Worm (Caenorhabditis elegans) whole organism, young adult: ENCODE measurements around the gene C46C2.7.

Source experiments
- B0261.1 ChIP-seq: sonication (generic microtip); optimal IDR thresholded peaks from 2 replicates; lab custom pipeline; 2016; ENCODE audit warnings: mild to moderate bottlenecking, missing genetic modification characterization, moderate library complexity, missing compliant biosample characterization
- B0336.3 ChIP-seq: fragments of 200-800 bp; sonication (Bioruptor generic); IDR thresholded peaks from 2 replicates; pipeline ENCODE4 v1.3.6; 2022; ENCODE audit warnings: missing genetic modification characterization, missing compliant biosample characterization
- F49E8.2 ChIP-seq: sonication (generic microtip); optimal IDR thresholded peaks from 3 replicates; lab custom pipeline; 2017; ENCODE audit warnings: missing genetic modification characterization, mild to moderate bottlenecking, missing compliant biosample characterization, antibody characterized with exemption, moderate library complexity; ENCODE audit not compliant: insufficient read depth
- F52B5.7 ChIP-seq: sonication (generic microtip); optimal IDR thresholded peaks from 2 replicates; lab custom pipeline; 2016; ENCODE audit warnings: mild to moderate bottlenecking, missing genetic modification characterization, missing compliant biosample characterization
- T07F8.4 ChIP-seq: sonication (generic microtip); optimal IDR thresholded peaks from 2 replicates; lab custom pipeline; 2016; ENCODE audit warnings: mild to moderate bottlenecking, missing genetic modification characterization, moderate library complexity, missing compliant biosample characterization
- Y53F4B.3 ChIP-seq: fragments of 200-800 bp; sonication (Bioruptor generic); IDR thresholded peaks from 2 replicates; pipeline ENCODE4 v1.3.6; 2022; ENCODE audit warnings: missing genetic modification reagents, missing genetic modification characterization, missing compliant biosample characterization
- Y95B8A.8 ChIP-seq: fragments of 200-800 bp; sonication (Bioruptor generic); IDR thresholded peaks from 2 replicates; pipeline ENCODE4 v1.3.6; 2022; ENCODE audit warnings: missing genetic modification reagents, missing genetic modification characterization, missing compliant biosample characterization
- ama-1 ChIP-seq, 3 experiments: fragments of 150-350 bp in 1 of 3; sonication (generic microtip) in 2 of 3; optimal IDR thresholded peaks; 2 replicates each; lab custom pipeline; 2014 to 2018; ENCODE audit warnings: missing biosample characterization in 2 of 3, missing genetic modification characterization in 2 of 3, missing genetic modification reagents in 2 of 3
- athp-1 ChIP-seq: sonication (generic microtip); optimal IDR thresholded peaks from 2 replicates; lab custom pipeline; 2017; ENCODE audit warnings: mild to moderate bottlenecking, missing genetic modification characterization, missing compliant biosample characterization
- attf-3 ChIP-seq: fragments of 200-800 bp; sonication (Bioruptor generic); conservative IDR thresholded peaks from 2 replicates; pipeline ENCODE4 v1.3.6; 2022; ENCODE audit warnings: missing genetic modification reagents, missing genetic modification characterization, missing compliant biosample characterization
- ccch-3 ChIP-seq: fragments of 200-800 bp; sonication (Bioruptor generic); optimal IDR thresholded peaks from 2 replicates; lab custom pipeline; 2018; ENCODE audit warnings: mild to moderate bottlenecking, missing genetic modification characterization, missing compliant biosample characterization
- ceh-100 ChIP-seq: fragments of 200-800 bp; sonication (Bioruptor generic); IDR thresholded peaks from 2 replicates; pipeline ENCODE4 v1.3.6; 2022; ENCODE audit warnings: missing genetic modification reagents, missing genetic modification characterization, missing compliant biosample characterization
- ceh-27 ChIP-seq: fragments of 200-800 bp; sonication (Bioruptor generic); optimal IDR thresholded peaks from 2 replicates; lab custom pipeline; 2018; ENCODE audit warnings: mild to moderate bottlenecking, missing genetic modification characterization, moderate library complexity, missing compliant biosample characterization
- dpff-1 ChIP-seq: sonication (generic microtip); optimal IDR thresholded peaks from 2 replicates; lab custom pipeline; 2017; ENCODE audit warnings: mild to moderate bottlenecking, missing genetic modification characterization, missing compliant biosample characterization
- efl-1 ChIP-seq: fragments of 150-350 bp; optimal IDR thresholded peaks from 2 replicates; lab custom pipeline; 2014; ENCODE audit warnings: missing biosample characterization, missing genetic modification reagents, missing genetic modification characterization
- fkh-3 ChIP-seq: sonication (generic microtip); optimal IDR thresholded peaks from 2 replicates; lab custom pipeline; 2016; ENCODE audit warnings: mild to moderate bottlenecking, missing genetic modification characterization, missing compliant biosample characterization
- hlh-12 ChIP-seq: sonication (generic microtip); optimal IDR thresholded peaks from 2 replicates; lab custom pipeline; 2016; ENCODE audit warnings: missing genetic modification characterization, missing compliant biosample characterization
- hlh-26 ChIP-seq: fragments of 200-800 bp; sonication (Bioruptor generic); conservative IDR thresholded peaks from 2 replicates; pipeline ENCODE4 v1.3.6; 2022; ENCODE audit warnings: missing genetic modification reagents, missing genetic modification characterization, missing compliant biosample characterization
- hmg-1.2 ChIP-seq: fragments of 200-800 bp; sonication (Bioruptor generic); IDR thresholded peaks from 2 replicates; pipeline ENCODE4 v1.3.6; 2022; ENCODE audit warnings: missing genetic modification reagents, missing genetic modification characterization, missing compliant biosample characterization
- lin-26 ChIP-seq: fragments of 200-800 bp; sonication (Bioruptor generic); IDR thresholded peaks from 2 replicates; pipeline ENCODE4 v1.3.6; 2022; ENCODE audit warnings: missing genetic modification reagents, missing genetic modification characterization, missing compliant biosample characterization
- mcd-1 ChIP-seq: fragments of 200-800 bp; sonication (Bioruptor generic); IDR thresholded peaks from 2 replicates; pipeline ENCODE4 v1.3.6; 2022; ENCODE audit warnings: missing genetic modification reagents, missing genetic modification characterization, missing compliant biosample characterization
- nfya-2 ChIP-seq: fragments of 200-800 bp; sonication (Bioruptor generic); IDR thresholded peaks from 2 replicates; pipeline ENCODE4 v1.3.6; 2022; ENCODE audit warnings: missing genetic modification reagents, missing genetic modification characterization, missing compliant biosample characterization
- nfyb-1 ChIP-seq: fragments of 200-800 bp; sonication (Bioruptor generic); IDR thresholded peaks from 2 replicates; pipeline ENCODE4 v1.3.6; 2022; ENCODE audit warnings: missing genetic modification reagents, missing genetic modification characterization, missing compliant biosample characterization
- nhr-120 ChIP-seq: fragments of 200-800 bp; sonication (Bioruptor generic); IDR thresholded peaks from 2 replicates; pipeline ENCODE4 v1.3.6; 2022; ENCODE audit warnings: missing genetic modification characterization, missing compliant biosample characterization
- nhr-179 ChIP-seq: sonication (generic microtip); optimal IDR thresholded peaks from 2 replicates; lab custom pipeline; 2016; ENCODE audit warnings: mild to moderate bottlenecking, missing genetic modification characterization, missing compliant biosample characterization
- nhr-80 ChIP-seq: sonication (generic microtip); optimal IDR thresholded peaks from 2 replicates; lab custom pipeline; 2016; ENCODE audit warnings: missing genetic modification characterization, missing compliant biosample characterization
- sea-2 ChIP-seq: fragments of 200-800 bp; sonication (Bioruptor generic); IDR thresholded peaks from 2 replicates; pipeline ENCODE4 v1.3.6; 2022; ENCODE audit warnings: missing genetic modification characterization, missing compliant biosample characterization
- snpc-1.3 ChIP-seq: sonication (generic microtip); optimal IDR thresholded peaks from 2 replicates; lab custom pipeline; 2017; ENCODE audit warnings: missing genetic modification characterization, mild to moderate bottlenecking, missing compliant biosample characterization, antibody characterized with exemption, moderate library complexity, missing genotype, missing genetic modification reagents; ENCODE audit not compliant: insufficient read depth
- zfh-2 ChIP-seq: fragments of 200-800 bp; sonication (Bioruptor generic); conservative IDR thresholded peaks from 2 replicates; pipeline ENCODE4 v1.3.6; 2022; ENCODE audit warnings: missing genetic modification reagents, missing genetic modification characterization, missing compliant biosample characterization
- ztf-18 ChIP-seq: sonication (generic microtip); optimal IDR thresholded peaks from 2 replicates; lab custom pipeline; 2016; ENCODE audit warnings: missing genotype, mild to moderate bottlenecking, missing genetic modification characterization, missing compliant biosample characterization
- ztf-22 ChIP-seq: fragments of 200-800 bp; sonication (Bioruptor generic); optimal IDR thresholded peaks from 2 replicates; lab custom pipeline; 2018; ENCODE audit warnings: mild to moderate bottlenecking, missing genetic modification characterization, moderate library complexity, missing compliant biosample characterization
- ztf-25 ChIP-seq: fragments of 200-800 bp; sonication (Bioruptor generic); IDR thresholded peaks from 2 replicates; pipeline ENCODE4 v1.3.6; 2022; ENCODE audit warnings: missing genetic modification reagents, missing genetic modification characterization, missing compliant biosample characterization

The C46C2.7 gene

ce11 chrIV:9158969-9159800 is 35.4 kb upstream of the C46C2.7 start, which contains the start of gene pcp-3:
Gene pcp-3 (minus strand): TSS chrIV:9159019.
- TF ChIP-seq nhr-80 (tag; lab: Kevin White, UChicago) (peak; percentile 55), fkh-3 (tag; lab: Kevin White, UChicago) (no peak), zfh-2 (GFP tag; lab: Robert Waterston, UW) (no peak)

ce11 chrIV:9159863-9160262 is 34.8 kb upstream of the C46C2.7 start:
- TF ChIP-seq F49E8.2 (tag; lab: Kevin White, UChicago) = no peak
- peak; percentile 96 for TF ChIP-seq nhr-80 (tag; lab: Kevin White, UChicago)

ce11 chrIV:9165027-9165426 is 29.6 kb upstream of the C46C2.7 start, which contains the start of gene pcp-2:
Gene pcp-2 (minus strand): TSS chrIV:9165127.
- no peak for TF ChIP-seq nfya-2 (GFP tag; lab: Robert Waterston, UW)
- no peak for TF ChIP-seq efl-1 (GFP tag; lab: Kevin White, UChicago)
- TF ChIP-seq snpc-1.3 = no peak
- TF ChIP-seq B0261.1 (tag; lab: Kevin White, UChicago) = no peak
- TF ChIP-seq hlh-26 (GFP tag; lab: Robert Waterston, UW) = no peak
- no peak for TF ChIP-seq lin-26 (GFP tag; lab: Robert Waterston, UW)
- TF ChIP-seq B0336.3 (GFP tag; lab: Robert Waterston, UW) = no peak
- TF ChIP-seq, all 124 proteins: peak for 0

ce11 chrIV:9165681-9166080 is 28.9 kb upstream of the C46C2.7 start, which contains the start of gene C07C7.3:
Gene C07C7.3 (plus strand): TSS chrIV:9166051.
- no peak for TF ChIP-seq Y53F4B.3
- TF ChIP-seq hlh-12 (tag; lab: Kevin White, UChicago) = no peak
- no peak for TF ChIP-seq ccch-3

- TF ChIP-seq F52B5.7 (tag; lab: Kevin White, UChicago) = no peak
- TF ChIP-seq ceh-27 = no peak
- TF ChIP-seq T07F8.4 = no peak
- TF ChIP-seq nfyb-1 = no peak
- no peak for TF ChIP-seq sea-2 (GFP tag; lab: Robert Waterston, UW)
- TF ChIP-seq ama-1 (optimal IDR thresholded peaks at IDR 0.05; lab: Kevin White, UChicago) = no peak
- TF ChIP-seq ama-1 (GFP tag; optimal IDR thresholded peaks at IDR 0.05; lab: Kevin White, UChicago) = no peak
- no peak for TF ChIP-seq ztf-22 (GFP tag; lab: Kevin White, UChicago)
- TF ChIP-seq athp-1 (tag; lab: Kevin White, UChicago) = no peak
- no peak for TF ChIP-seq hmg-1.2
- no peak for TF ChIP-seq nhr-120 (GFP tag; lab: Robert Waterston, UW)
- no peak for TF ChIP-seq dpff-1 (tag; lab: Kevin White, UChicago)
These were observed 24.9 kb upstream of the C46C2.7 start for ce11 chrIV:9169764-9170163.

- no peak for TF ChIP-seq ztf-18 (tag; lab: Kevin White, UChicago)
- no peak for TF ChIP-seq attf-3 (GFP tag; lab: Robert Waterston, UW)
- no peak for TF ChIP-seq ceh-100
- TF ChIP-seq mcd-1 (GFP tag; lab: Robert Waterston, UW) = no peak
- TF ChIP-seq dpff-1 (tag; lab: Kevin White, UChicago) = no peak
- no peak for TF ChIP-seq ztf-25 (GFP tag; lab: Robert Waterston, UW)
- no peak for TF ChIP-seq nhr-179
- no peak for TF ChIP-seq Y95B8A.8 (GFP tag; lab: Robert Waterston, UW)
These were observed 10.1 kb upstream of the C46C2.7 start, which contains the start of gene C07C7.1 for ce11 chrIV:9184547-9184946. Gene C07C7.1 (plus strand): TSS chrIV:9184847.
